Worm (Caenorhabditis elegans): Measurements from ENCODE around the gene C17B7.12.

ce11 chrV:3351266-3351665 lies 1.8 kb upstream of the C17B7.12 start, which contains the start of gene str-63:
- TF ChIP-seq ama-1 (optimal IDR thresholded peaks at IDR 0.05) (no peak), aly-1 (tag; optimal IDR thresholded peaks at IDR 0.05) (no peak), tra-4 (tag; optimal IDR thresholded peaks at IDR 0.05) (no peak)

All from whole organism, early embryonic.